Worm (Caenorhabditis elegans): Measurements from ENCODE around the gene F55D1.1.
A peak's percentile ranks its signal among the peaks of the same experiment; 100 is the strongest.

F55D1.1 gene

DNA sequence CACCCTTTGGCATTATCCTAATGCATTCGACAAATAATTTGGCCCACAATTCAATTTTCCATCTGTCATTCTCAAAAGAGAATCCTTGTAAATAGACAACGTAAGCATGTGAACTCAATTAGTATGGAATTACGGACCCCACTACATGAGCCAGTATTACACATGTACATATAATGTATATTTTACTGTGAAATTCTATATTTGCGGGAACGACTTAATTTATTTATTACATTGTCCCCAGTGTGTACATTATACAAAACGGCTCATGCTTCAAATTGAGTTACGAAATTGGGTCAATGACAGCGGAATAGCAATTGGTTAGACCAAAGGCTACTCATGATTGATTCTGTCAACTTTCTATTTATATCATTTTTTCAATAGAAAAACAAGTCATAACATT, 29.9 kb downstream of the F55D1.1 start:
- TF ChIP-seq efl-3 (GFP tag; optimal IDR thresholded peaks at IDR 0.05) (no peak), efl-1 (optimal IDR thresholded peaks at IDR 0.05) (no peak), efl-1 (GFP tag; optimal IDR thresholded peaks at IDR 0.05 in 1 of 2) (peak in 1 of 2 experiments; percentile 11), nhr-71 (tag; optimal IDR thresholded peaks at IDR 0.05) (peak; percentile 37), vab-15 (tag; optimal IDR thresholded peaks at IDR 0.05) (no peak), xbp-1 (tag; optimal IDR thresholded peaks at IDR 0.05) (no peak), unc-62 (GFP tag; optimal IDR thresholded peaks at IDR 0.05) (no peak), ceh-8 (GFP tag; optimal IDR thresholded peaks at IDR 0.05) (no peak), lin-15B (tag; optimal IDR thresholded peaks at IDR 0.05) (no peak), skn-1 (tag; optimal IDR thresholded peaks at IDR 0.05) (no peak), sox-4 (tag; optimal IDR thresholded peaks at IDR 0.05) (no peak), mdl-1 (tag; optimal IDR thresholded peaks at IDR 0.05) (no peak), alr-1 (tag; optimal IDR thresholded peaks at IDR 0.05; ENCODE audit: borderline replicate concordance) (no peak), lin-14 (GFP tag; optimal IDR thresholded peaks at IDR 0.05) (peak; percentile 60), tlp-1 (tag; optimal IDR thresholded peaks at IDR 0.05) (no peak), nhr-47 (tag; optimal IDR thresholded peaks at IDR 0.05) (peak; percentile 7), dpl-1 (GFP tag; optimal IDR thresholded peaks at IDR 0.05) (no peak), lir-3 (tag; optimal IDR thresholded peaks at IDR 0.05; ENCODE audit: poor library complexity) (peak; percentile 1), hlh-4 (tag; optimal IDR thresholded peaks at IDR 0.05) (no peak), lin-35 (GFP tag; optimal IDR thresholded peaks at IDR 0.05) (no peak), ztf-4 (tag; optimal IDR thresholded peaks at IDR 0.05) (no peak), pax-3 (tag; optimal IDR thresholded peaks at IDR 0.05) (no peak), swsn-7 (tag; optimal IDR thresholded peaks at IDR 0.05) (no peak), nhr-19 (GFP tag; conservative IDR thresholded peaks at IDR 0.05) (no peak), hpl-2 (GFP tag; optimal IDR thresholded peaks at IDR 0.05) (no peak), blmp-1 (tag; optimal IDR thresholded peaks at IDR 0.05) (no peak)

DNA sequence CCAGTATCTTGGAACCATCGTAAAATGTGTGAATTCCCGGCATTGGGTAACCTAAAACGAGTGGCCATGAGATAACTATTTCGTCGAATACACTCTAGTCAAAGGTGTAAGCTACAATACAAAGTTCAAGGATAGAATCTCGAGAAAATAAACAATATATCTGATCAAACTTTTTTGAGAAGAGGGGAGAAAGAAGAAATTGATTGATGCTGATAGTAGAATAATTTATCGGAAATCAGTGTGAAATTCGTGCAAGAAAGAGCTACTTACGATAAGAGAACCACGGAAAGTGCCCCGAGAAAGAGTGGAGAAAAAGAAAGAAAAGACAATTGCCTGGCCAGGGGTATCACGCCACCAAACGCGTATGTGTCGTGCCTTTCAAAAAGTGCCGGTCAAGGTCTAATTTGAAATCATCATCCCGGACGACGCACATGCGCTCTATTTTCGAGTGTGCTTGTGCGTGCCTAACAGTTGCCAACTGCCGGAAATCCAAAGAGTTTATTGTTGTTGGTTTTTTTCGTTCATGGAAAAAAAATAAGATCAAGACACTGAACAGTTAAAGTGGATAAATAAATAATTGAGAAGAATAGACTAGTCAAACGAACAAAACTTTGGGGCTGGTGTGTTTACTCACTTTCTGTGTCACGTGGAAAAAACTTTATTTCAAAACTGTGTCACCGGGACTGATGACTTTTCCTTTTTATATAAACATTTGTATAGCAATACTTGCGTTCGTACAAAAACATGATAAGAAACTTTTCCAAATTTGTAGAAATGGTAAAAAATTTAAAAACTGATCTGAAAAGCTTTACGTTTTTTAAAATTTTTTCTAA, 33.3 kb downstream of the F55D1.1 start, which contains the start of gene mboa-3:
Gene mboa-3, minus strand, starts transcription at position 51 of the 833 bp plus-strand sequence.
- TF ChIP-seq C34B4.2 (tag; optimal IDR thresholded peaks at IDR 0.05) (no peak), ces-1 (GFP tag; optimal IDR thresholded peaks at IDR 0.05) (no peak), mep-1 (tag; optimal IDR thresholded peaks at IDR 0.05) (no peak), swsn-7 (tag; optimal IDR thresholded peaks at IDR 0.05) (peak; percentile 26), F16B12.6 (tag; optimal IDR thresholded peaks at IDR 0.05) (no peak), fkh-8 (tag; optimal IDR thresholded peaks at IDR 0.05) (no peak), sptf-1 (tag; optimal IDR thresholded peaks at IDR 0.05) (no peak), isw-1 (GFP tag; IDR thresholded peaks at IDR 0.05) (no peak), ceh-88 (GFP tag; IDR thresholded peaks at IDR 0.05) (no peak), zip-4 (GFP tag; optimal IDR thresholded peaks at IDR 0.05) (no peak), ceh-63 (GFP tag; optimal IDR thresholded peaks at IDR 0.05) (no peak), ceh-82 (tag; optimal IDR thresholded peaks at IDR 0.05) (no peak), lir-3 (tag; optimal IDR thresholded peaks at IDR 0.05; ENCODE audit: poor library complexity) (no peak), unc-62 (GFP tag; optimal IDR thresholded peaks at IDR 0.05) (no peak), hlh-4 (tag; optimal IDR thresholded peaks at IDR 0.05) (no peak), nhr-19 (GFP tag; conservative IDR thresholded peaks at IDR 0.05) (peak; percentile 43; the same call in 1 of the 2 replicates), hpl-2 (GFP tag; optimal IDR thresholded peaks at IDR 0.05) (no peak), unc-98 (GFP tag; IDR thresholded peaks at IDR 0.05) (no peak), fkh-10 (GFP tag; optimal IDR thresholded peaks at IDR 0.05) (no peak), ets-5 (GFP tag; IDR thresholded peaks at IDR 0.05) (no peak), elt-2 (tag; optimal IDR thresholded peaks at IDR 0.05) (peak; percentile 67), unc-86 (tag; optimal IDR thresholded peaks at IDR 0.05) (no peak), elt-3 (tag; optimal IDR thresholded peaks at IDR 0.05) (peak in 2 of 6 experiments; percentile 23 to 39), Y116A8C.19 (tag; optimal IDR thresholded peaks at IDR 0.05; ENCODE audit: borderline replicate concordance) (no peak), nhr-85 (tag) (peak; percentile 86), ztf-4 (tag; optimal IDR thresholded peaks at IDR 0.05) (no peak), dpl-1 (GFP tag; optimal IDR thresholded peaks at IDR 0.05) (no peak), ama-1 (optimal IDR thresholded peaks at IDR 0.05) (no peak), aly-2 (tag; optimal IDR thresholded peaks at IDR 0.05) (no peak), egl-13 (tag; optimal IDR thresholded peaks at IDR 0.05) (no peak), ceh-8 (GFP tag; optimal IDR thresholded peaks at IDR 0.05) (no peak), tbx-2 (tag; optimal IDR thresholded peaks at IDR 0.05) (no peak), dsc-1 (tag; optimal IDR thresholded peaks at IDR 0.05) (no peak)
